Worm (Caenorhabditis elegans) whole organism, late embryonic: ENCODE results near the gene F58B4.7.

Source experiments
- ahr-1 ChIP-seq: sonication (generic microtip); optimal IDR thresholded peaks from 2 replicates; lab custom pipeline; 2016; ENCODE audit warnings: missing genetic modification characterization, missing compliant biosample characterization
- ama-1 ChIP-seq: fragments of 150-350 bp; optimal IDR thresholded peaks from 2 replicates; lab custom pipeline; 2014
- ceh-45 ChIP-seq: fragments of 200-800 bp; sonication (Bioruptor generic); IDR thresholded peaks from 2 replicates; pipeline ENCODE4 v1.3.6; 2022; ENCODE audit warnings: missing genetic modification reagents, missing genetic modification characterization, missing compliant biosample characterization
- dve-1 ChIP-seq: sonication (generic microtip); optimal IDR thresholded peaks from 2 replicates; lab custom pipeline; 2017; ENCODE audit warnings: antibody characterized with exemption, mild to moderate bottlenecking, missing genetic modification characterization, missing compliant biosample characterization
- elt-2 ChIP-seq: sonication (generic microtip); optimal IDR thresholded peaks from 2 replicates; lab custom pipeline; 2016; ENCODE audit warnings: missing genetic modification reagents, missing genetic modification characterization, missing compliant biosample characterization
- fkh-10 ChIP-seq: fragments of 150-350 bp; optimal IDR thresholded peaks from 2 replicates; lab custom pipeline; 2014; ENCODE audit warnings: missing biosample characterization, missing genetic modification reagents, missing genetic modification characterization
- gmeb-2 ChIP-seq: sonication (generic microtip); optimal IDR thresholded peaks from 2 replicates; lab custom pipeline; 2016; ENCODE audit warnings: missing genetic modification characterization, inconsistent platforms, missing compliant biosample characterization
- nfya-1 ChIP-seq: sonication (generic microtip); optimal IDR thresholded peaks from 2 replicates; lab custom pipeline; 2017; ENCODE audit warnings: missing genetic modification characterization, mild to moderate bottlenecking, missing compliant biosample characterization, antibody characterized with exemption, moderate library complexity
- pax-1 ChIP-seq: fragments of 150-350 bp; optimal IDR thresholded peaks from 2 replicates; lab custom pipeline; 2014; ENCODE audit warnings: missing biosample characterization, missing genetic modification characterization
- sox-4 ChIP-seq: sonication (generic microtip); optimal IDR thresholded peaks from 2 replicates; lab custom pipeline; 2017; ENCODE audit warnings: mild to moderate bottlenecking, missing genetic modification characterization, inconsistent platforms, missing compliant biosample characterization
- tbx-2 ChIP-seq: sonication (generic microtip); optimal IDR thresholded peaks from 2 replicates; lab custom pipeline; 2016; ENCODE audit warnings: missing genetic modification characterization, missing compliant biosample characterization
- unc-55 ChIP-seq: sonication (generic microtip); optimal IDR thresholded peaks from 2 replicates; lab custom pipeline; 2017; ENCODE audit warnings: missing biosample characterization, missing genetic modification reagents, missing genetic modification characterization
- zip-5 ChIP-seq: sonication (generic microtip); optimal IDR thresholded peaks from 2 replicates; lab custom pipeline; 2016; ENCODE audit warnings: missing genetic modification characterization, missing compliant biosample characterization
- ztf-16 ChIP-seq: sonication (generic microtip); optimal IDR thresholded peaks from 2 replicates; lab custom pipeline; 2017; ENCODE audit warnings: missing genetic modification characterization, missing compliant biosample characterization

ce11 chrV:10947930-10948329, 24.8 kb upstream of the F58B4.7 start, which contains the start of gene F17C11.2:
- TF ChIP-seq fkh-10 (GFP tag; lab: Kevin White, UChicago) (no peak), zip-5 (tag; lab: Kevin White, UChicago) (no peak), unc-55 (GFP tag; lab: Kevin White, UChicago) (no peak), ahr-1 (tag; lab: Kevin White, UChicago) (no peak), sox-4 (tag; lab: Kevin White, UChicago) (no peak), ztf-16 (tag; lab: Kevin White, UChicago) (no peak), nfya-1 (tag; lab: Kevin White, UChicago) (no peak), tbx-2 (tag; lab: Kevin White, UChicago) (no peak), gmeb-2 (tag; lab: Kevin White, UChicago) (no peak), ceh-45 (GFP tag; lab: Robert Waterston, UW) (no peak), elt-2 (no peak), pax-1 (tag; lab: Kevin White, UChicago) (no peak), ama-1 (lab: Kevin White, UChicago) (no peak), dve-1 (tag; lab: Kevin White, UChicago) (no peak)
